Worm (Caenorhabditis elegans) whole organism, late embryonic: ENCODE results near the gene F09E5.8.
A peak's percentile ranks its signal among the peaks of the same experiment; 100 is the strongest.

Source experiments
- C08G9.2 ChIP-seq: sonication (generic microtip); optimal IDR thresholded peaks from 2 replicates; lab custom pipeline; 2016; ENCODE audit warnings: mild to moderate bottlenecking, missing genetic modification characterization, moderate library complexity, missing compliant biosample characterization
- F13H6.1 ChIP-seq: sonication (generic microtip); optimal IDR thresholded peaks from 2 replicates; lab custom pipeline; 2016; ENCODE audit warnings: missing genetic modification characterization, missing compliant biosample characterization
- K02D7.2 ChIP-seq: sonication (generic microtip); optimal IDR thresholded peaks from 2 replicates; lab custom pipeline; 2017; ENCODE audit warnings: mild to moderate bottlenecking, missing genetic modification characterization, missing compliant biosample characterization
- K09A11.1 ChIP-seq: sonication (generic microtip); optimal IDR thresholded peaks from 2 replicates; lab custom pipeline; 2017; ENCODE audit warnings: antibody characterized with exemption, mild to moderate bottlenecking, missing genetic modification characterization, missing compliant biosample characterization; ENCODE audit not compliant: insufficient read depth
- T23F11.4 ChIP-seq: fragments of 200-800 bp; sonication (Bioruptor generic); optimal IDR thresholded peaks from 2 replicates; lab custom pipeline; 2018; ENCODE audit warnings: mild to moderate bottlenecking, missing genetic modification characterization, missing compliant biosample characterization
- Y22D7AL.16 ChIP-seq: sonication (generic microtip); optimal IDR thresholded peaks from 2 replicates; lab custom pipeline; 2016; ENCODE audit warnings: missing genetic modification characterization, missing compliant biosample characterization
- ahr-1 ChIP-seq: sonication (generic microtip); optimal IDR thresholded peaks from 2 replicates; lab custom pipeline; 2016; ENCODE audit warnings: missing genetic modification characterization, missing compliant biosample characterization
- ama-1 ChIP-seq: fragments of 150-350 bp; optimal IDR thresholded peaks from 2 replicates; lab custom pipeline; 2014
- ceh-14 ChIP-seq: sonication (generic microtip); optimal IDR thresholded peaks from 2 replicates; lab custom pipeline; 2016; ENCODE audit warnings: missing genotype, missing genetic modification characterization, missing compliant biosample characterization
- ceh-18 ChIP-seq: sonication (generic microtip); optimal IDR thresholded peaks from 2 replicates; lab custom pipeline; 2016; ENCODE audit warnings: missing genetic modification characterization, missing compliant biosample characterization
- ceh-19 ChIP-seq: fragments of 200-800 bp; sonication (Bioruptor generic); optimal IDR thresholded peaks from 2 replicates; lab custom pipeline; 2018; ENCODE audit warnings: mild to moderate bottlenecking, missing genetic modification characterization, missing compliant biosample characterization
- ceh-2 ChIP-seq: sonication (generic microtip); optimal IDR thresholded peaks from 2 replicates; lab custom pipeline; 2016; ENCODE audit warnings: missing genotype, missing genetic modification characterization, missing compliant biosample characterization
- ceh-22 ChIP-seq: sonication (generic microtip); optimal IDR thresholded peaks from 2 replicates; lab custom pipeline; 2017; ENCODE audit warnings: missing biosample characterization, missing genetic modification characterization
- ceh-24 ChIP-seq: sonication (generic microtip); optimal IDR thresholded peaks from 2 replicates; lab custom pipeline; 2016; ENCODE audit warnings: mild to moderate bottlenecking, missing genetic modification characterization, missing compliant biosample characterization
- ceh-30 ChIP-seq: fragments of 150-350 bp; optimal IDR thresholded peaks from 2 replicates; lab custom pipeline; 2014; ENCODE audit warnings: missing biosample characterization, missing genetic modification characterization
- ceh-31 ChIP-seq: sonication (generic microtip); optimal IDR thresholded peaks from 2 replicates; lab custom pipeline; 2016; ENCODE audit warnings: missing genetic modification characterization, missing compliant biosample characterization
- ceh-45 ChIP-seq: fragments of 200-800 bp; sonication (Bioruptor generic); IDR thresholded peaks from 2 replicates; pipeline ENCODE4 v1.3.6; 2022; ENCODE audit warnings: missing genetic modification reagents, missing genetic modification characterization, missing compliant biosample characterization
- ceh-48 ChIP-seq: sonication (generic microtip); optimal IDR thresholded peaks from 2 replicates; lab custom pipeline; 2016; ENCODE audit warnings: missing genetic modification characterization, inconsistent platforms, missing compliant biosample characterization
- che-1 ChIP-seq: sonication (generic microtip); optimal IDR thresholded peaks from 2 replicates; lab custom pipeline; 2016; ENCODE audit warnings: mild to moderate bottlenecking, missing genetic modification characterization, missing compliant biosample characterization
- dmd-4 ChIP-seq: sonication (generic microtip); optimal IDR thresholded peaks from 2 replicates; lab custom pipeline; 2016; ENCODE audit warnings: borderline replicate concordance, missing genetic modification characterization, missing compliant biosample characterization
- elt-2 ChIP-seq: sonication (generic microtip); optimal IDR thresholded peaks from 2 replicates; lab custom pipeline; 2016; ENCODE audit warnings: missing genetic modification reagents, missing genetic modification characterization, missing compliant biosample characterization
- eyg-1 ChIP-seq: sonication (generic microtip); optimal IDR thresholded peaks from 2 replicates; lab custom pipeline; 2016; ENCODE audit warnings: missing genotype, missing genetic modification characterization, missing compliant biosample characterization
- fkh-10 ChIP-seq: fragments of 150-350 bp; optimal IDR thresholded peaks from 2 replicates; lab custom pipeline; 2014; ENCODE audit warnings: missing biosample characterization, missing genetic modification reagents, missing genetic modification characterization
- gmeb-2 ChIP-seq: sonication (generic microtip); optimal IDR thresholded peaks from 2 replicates; lab custom pipeline; 2016; ENCODE audit warnings: missing genetic modification characterization, inconsistent platforms, missing compliant biosample characterization
- hlh-13 ChIP-seq: fragments of 200-800 bp; sonication (Bioruptor generic); optimal IDR thresholded peaks from 2 replicates; lab custom pipeline; 2018; ENCODE audit warnings: mild to moderate bottlenecking, missing genetic modification characterization, missing compliant biosample characterization
- hlh-15 ChIP-seq: sonication (generic microtip); optimal IDR thresholded peaks from 2 replicates; lab custom pipeline; 2016; ENCODE audit warnings: missing genetic modification characterization, missing compliant biosample characterization
- lim-6 ChIP-seq: sonication (generic microtip); optimal IDR thresholded peaks from 2 replicates; lab custom pipeline; 2016; ENCODE audit warnings: missing genetic modification characterization, missing compliant biosample characterization
- mec-3 ChIP-seq: sonication (generic microtip); optimal IDR thresholded peaks from 2 replicates; lab custom pipeline; 2016; ENCODE audit warnings: borderline replicate concordance, missing genetic modification characterization, missing compliant biosample characterization
- nfya-1 ChIP-seq: sonication (generic microtip); optimal IDR thresholded peaks from 2 replicates; lab custom pipeline; 2017; ENCODE audit warnings: missing genetic modification characterization, mild to moderate bottlenecking, missing compliant biosample characterization, antibody characterized with exemption, moderate library complexity
- pag-3 ChIP-seq: sonication (generic microtip); optimal IDR thresholded peaks from 2 replicates; lab custom pipeline; 2016; ENCODE audit warnings: missing compliant biosample characterization, missing genetic modification characterization, borderline replicate concordance
- pha-2 ChIP-seq: sonication (generic microtip); optimal IDR thresholded peaks from 2 replicates; lab custom pipeline; 2017; ENCODE audit warnings: mild to moderate bottlenecking, missing genetic modification characterization, missing compliant biosample characterization
- pha-4 ChIP-seq: fragments of 150-350 bp; optimal IDR thresholded peaks from 2 replicates; lab custom pipeline; 2018; ENCODE audit warnings: missing biosample characterization, missing genetic modification reagents, missing genetic modification characterization
- ref-2 ChIP-seq: sonication (generic microtip); optimal IDR thresholded peaks from 2 replicates; lab custom pipeline; 2016; ENCODE audit warnings: missing genetic modification characterization, missing compliant biosample characterization
- sdc-2 ChIP-seq: sonication (generic microtip); optimal IDR thresholded peaks from 2 replicates; lab custom pipeline; 2016; ENCODE audit warnings: missing genotype, missing genetic modification characterization, missing compliant biosample characterization
- sox-2 ChIP-seq: fragments of 200-800 bp; sonication (Bioruptor generic); IDR thresholded peaks from 2 replicates; pipeline ENCODE4 v1.3.6; 2022; ENCODE audit warnings: missing genetic modification reagents, missing genetic modification characterization, missing compliant biosample characterization
- syd-9 ChIP-seq: sonication (generic microtip); optimal IDR thresholded peaks from 2 replicates; lab custom pipeline; 2016; ENCODE audit warnings: mild to moderate bottlenecking, missing genetic modification characterization, moderate library complexity, missing compliant biosample characterization
- tbx-2 ChIP-seq: sonication (generic microtip); optimal IDR thresholded peaks from 2 replicates; lab custom pipeline; 2016; ENCODE audit warnings: missing genetic modification characterization, missing compliant biosample characterization
- ttx-3 ChIP-seq: sonication (generic microtip); optimal IDR thresholded peaks from 2 replicates; lab custom pipeline; 2016; ENCODE audit warnings: missing genetic modification reagents, missing genetic modification characterization, missing compliant biosample characterization
- unc-3 ChIP-seq, 2 experiments: fragments of 200-800 bp in 1 of 2; sonication (Bioruptor generic) in 1 of 2; sonication (generic microtip) in 1 of 2; conservative IDR thresholded peaks in 1 of 2; optimal IDR thresholded peaks in 1 of 2; 2 replicates each; pipeline versions ENCODE4 v1.3.6 to Lab custom; 2016 to 2022; ENCODE audit warnings: missing compliant biosample characterization in 2 of 2, missing genetic modification characterization in 2 of 2, missing genetic modification reagents in 1 of 2
- unc-42 ChIP-seq: sonication (generic microtip); optimal IDR thresholded peaks from 2 replicates; lab custom pipeline; 2016; ENCODE audit warnings: missing genotype, missing genetic modification characterization, missing compliant biosample characterization
- unc-55 ChIP-seq: sonication (generic microtip); optimal IDR thresholded peaks from 2 replicates; lab custom pipeline; 2017; ENCODE audit warnings: missing biosample characterization, missing genetic modification reagents, missing genetic modification characterization
- unc-86 ChIP-seq: sonication (generic microtip); optimal IDR thresholded peaks from 2 replicates; lab custom pipeline; 2016; ENCODE audit warnings: missing genetic modification characterization, missing compliant biosample characterization

The F09E5.8 gene

DNA sequence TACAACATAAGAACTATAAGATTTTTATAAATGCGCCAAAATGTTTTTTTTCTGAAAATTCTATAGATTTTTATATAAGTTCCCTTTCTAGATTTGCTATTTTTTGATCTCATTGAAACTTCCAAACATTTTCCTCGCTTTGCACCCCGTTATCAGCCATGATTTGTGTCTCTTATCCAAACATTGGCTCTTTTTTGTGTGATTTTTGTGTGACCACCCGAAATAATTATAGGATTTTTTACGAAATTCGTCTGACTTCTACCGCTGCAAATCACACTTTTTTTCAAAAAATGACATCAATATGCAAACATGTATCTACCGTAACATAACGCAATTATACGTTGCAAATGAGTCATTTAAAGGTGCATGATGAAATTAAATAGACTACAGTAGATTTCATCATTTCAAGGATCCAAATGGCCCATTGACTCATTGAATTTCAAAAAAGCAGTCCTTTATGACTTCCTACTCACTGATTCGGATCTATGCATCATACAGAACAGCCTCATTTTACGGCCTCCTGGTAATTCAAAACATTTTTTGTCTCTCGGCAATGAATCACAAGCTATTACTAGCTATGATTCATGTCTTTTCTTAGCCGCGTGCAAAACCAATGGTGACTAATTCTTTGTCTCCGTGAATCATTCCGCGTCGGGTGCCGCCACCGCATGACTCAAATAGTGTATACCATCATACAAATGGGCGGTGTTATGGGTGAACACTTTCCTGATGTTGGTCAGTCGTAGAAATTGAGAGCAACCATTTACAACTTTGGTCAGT lies 17.9 kb upstream of the F09E5.8 start:
- no peak for TF ChIP-seq ahr-1 (tag; lab: Kevin White, UChicago)
- no peak for TF ChIP-seq pha-4 (tag; lab: Kevin White, UChicago)
- TF ChIP-seq elt-2 (tag; lab: Kevin White, UChicago) = peak; percentile 8

DNA sequence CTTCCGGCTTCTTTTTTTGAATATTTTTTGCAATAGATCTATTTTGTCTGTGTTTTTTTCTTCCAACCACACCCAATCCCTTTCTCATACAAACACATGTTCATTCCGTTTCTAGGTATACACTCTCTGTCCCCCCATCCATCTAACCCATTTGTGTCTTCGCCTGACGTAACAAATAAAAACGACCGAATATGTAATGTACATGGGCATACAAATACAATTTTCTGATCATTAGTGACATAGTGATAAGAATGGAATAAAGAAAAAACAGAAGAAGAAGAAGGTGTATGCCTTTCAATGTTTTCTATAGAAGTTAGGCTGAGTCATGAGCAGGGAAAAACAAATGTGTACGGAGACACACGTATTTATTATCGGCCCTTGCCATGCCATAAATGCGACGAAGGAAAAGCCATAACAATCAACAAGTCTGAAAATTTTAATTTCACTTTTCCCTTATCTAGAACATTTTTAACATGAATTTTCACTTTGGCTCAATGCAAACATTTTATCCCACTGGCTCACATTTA lies 16.7 kb upstream of the F09E5.8 start:
- no peak for TF ChIP-seq pha-2 (tag; lab: Kevin White, UChicago)
- TF ChIP-seq elt-2 (tag; lab: Kevin White, UChicago) = peak; percentile 54
- no peak for TF ChIP-seq gmeb-2 (tag; lab: Kevin White, UChicago)
- TF ChIP-seq fkh-10 = no peak

DNA sequence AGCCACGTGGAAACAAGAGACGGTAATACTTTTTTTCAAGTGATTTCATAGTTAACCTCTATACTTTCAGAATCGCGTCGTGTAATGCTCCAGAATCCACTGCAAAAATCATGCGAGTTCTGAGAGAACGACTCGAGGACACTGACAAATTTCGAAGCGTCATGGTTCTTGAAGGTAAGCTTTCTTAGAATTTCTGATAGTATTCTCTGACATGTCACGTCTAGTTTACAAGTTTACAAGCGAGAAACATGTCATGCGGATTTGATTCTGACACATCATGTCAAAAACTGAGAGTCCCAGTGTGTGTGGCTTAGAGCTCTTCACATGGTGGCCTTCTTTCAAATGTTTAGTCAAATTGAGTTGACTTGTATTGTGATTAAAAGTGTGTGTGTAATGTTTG lies 15.8 kb upstream of the F09E5.8 start:
- no peak for TF ChIP-seq lim-6 (tag; lab: Kevin White, UChicago)
- no peak for TF ChIP-seq ttx-3
- TF ChIP-seq pha-2 (tag; lab: Kevin White, UChicago) = no peak
- no peak for TF ChIP-seq sox-2 (GFP tag; lab: Robert Waterston, UW)
- no peak for TF ChIP-seq ceh-48 (tag; lab: Kevin White, UChicago)
- TF ChIP-seq T23F11.4 (GFP tag; lab: Kevin White, UChicago) = no peak
- TF ChIP-seq che-1 = no peak
- no peak for TF ChIP-seq pag-3 (tag; lab: Kevin White, UChicago)
- no peak for TF ChIP-seq Y22D7AL.16
- no peak for TF ChIP-seq eyg-1 (tag; lab: Kevin White, UChicago)
- TF ChIP-seq mec-3 (tag; lab: Kevin White, UChicago) = no peak
- no peak for TF ChIP-seq ceh-45 (GFP tag; lab: Robert Waterston, UW)
- TF ChIP-seq dmd-4 (tag; lab: Kevin White, UChicago) = no peak
- TF ChIP-seq hlh-15 (tag; lab: Kevin White, UChicago) = no peak
- TF ChIP-seq ama-1 (lab: Kevin White, UChicago) = no peak
- no peak for TF ChIP-seq ceh-24 (tag; lab: Kevin White, UChicago)
- TF ChIP-seq ceh-30 (tag; lab: Kevin White, UChicago) = no peak
- no peak for TF ChIP-seq ref-2

DNA sequence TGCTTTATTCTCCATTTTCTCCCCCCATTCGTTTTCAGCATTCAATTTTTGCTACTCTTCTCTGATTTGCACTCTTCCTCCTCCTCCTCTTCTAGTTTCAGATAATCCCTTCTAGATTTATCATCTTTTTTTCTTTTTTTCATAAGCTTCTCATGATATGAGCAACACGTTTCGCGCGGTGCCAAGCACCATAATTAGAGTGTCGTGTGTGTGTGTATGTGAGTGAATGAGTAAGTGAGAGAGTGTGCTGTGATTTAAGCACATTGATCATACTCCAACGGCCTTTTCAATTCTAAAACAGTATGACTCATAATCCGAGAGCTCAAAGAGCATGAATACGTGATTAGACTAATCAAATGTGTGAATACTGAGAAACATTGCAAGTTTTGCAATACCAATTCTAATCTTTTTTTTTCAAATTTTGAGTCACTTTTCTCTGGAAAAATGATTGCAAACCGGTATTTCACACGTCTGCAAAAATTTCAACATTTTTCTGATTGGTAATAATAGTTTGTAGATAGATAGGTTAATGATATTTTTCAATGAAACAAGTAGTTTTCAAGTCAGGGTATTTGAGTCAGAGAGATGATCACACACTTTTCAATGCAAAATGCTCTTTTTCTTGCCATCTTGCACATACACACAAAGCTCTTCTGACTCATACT lies 15.0 kb upstream of the F09E5.8 start:
- TF ChIP-seq dmd-4 (tag; lab: Kevin White, UChicago) (no peak), sdc-2 (no peak), syd-9 (tag; lab: Kevin White, UChicago) (no peak)

DNA sequence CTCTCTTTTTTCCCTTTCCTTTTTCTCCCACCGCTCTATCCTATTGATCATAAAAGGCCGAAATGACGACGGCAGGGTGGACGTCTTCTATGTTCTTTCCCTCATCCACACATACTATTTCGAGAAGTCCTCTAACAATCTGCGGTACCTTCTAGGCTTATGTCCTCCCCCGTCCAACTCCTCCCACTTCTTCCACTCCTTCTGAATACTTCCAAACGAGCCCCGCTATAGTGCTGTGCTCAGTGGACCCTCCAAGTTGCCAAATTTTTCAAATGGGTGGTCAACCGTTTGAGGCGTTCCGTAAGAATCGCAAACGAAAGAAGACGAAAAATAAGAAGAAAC lies 14.5 kb upstream of the F09E5.8 start:
- TF ChIP-seq hlh-13 (GFP tag; lab: Kevin White, UChicago) (no peak), unc-42 (tag; lab: Kevin White, UChicago) (peak; percentile 58), ceh-31 (tag; lab: Kevin White, UChicago) (peak; percentile 76), C08G9.2 (peak; percentile 9), F13H6.1 (tag; lab: Kevin White, UChicago) (peak; percentile 16), ttx-3 (no peak), ceh-48 (tag; lab: Kevin White, UChicago) (peak; percentile 74), ceh-2 (tag; lab: Kevin White, UChicago) (no peak), unc-3 (GFP tag; conservative IDR thresholded peaks at IDR 0.05; lab: Robert Waterston, UW) (no peak), unc-3 (tag; optimal IDR thresholded peaks at IDR 0.05; lab: Kevin White, UChicago) (no peak), ceh-22 (tag; lab: Kevin White, UChicago) (no peak), ceh-14 (tag; lab: Kevin White, UChicago) (peak; percentile 24), fkh-10 (no peak), K09A11.1 (tag; lab: Kevin White, UChicago) (no peak), tbx-2 (tag; lab: Kevin White, UChicago) (peak; percentile 40), ceh-18 (tag; lab: Kevin White, UChicago) (no peak), sdc-2 (peak; percentile 11), lim-6 (tag; lab: Kevin White, UChicago) (no peak), nfya-1 (tag; lab: Kevin White, UChicago) (peak; percentile 66), K02D7.2 (tag; lab: Kevin White, UChicago) (no peak), unc-55 (GFP tag; lab: Kevin White, UChicago) (peak; percentile 42), unc-86 (tag; lab: Kevin White, UChicago) (no peak), pha-4 (tag; lab: Kevin White, UChicago) (no peak), ceh-19 (GFP tag; lab: Kevin White, UChicago) (no peak)
